Worm (Caenorhabditis elegans) whole organism, young adult: Measurements from ENCODE around the gene ldb-1.

Source experiments
- C06A6.2 ChIP-seq: fragments of 200-800 bp; sonication (Bioruptor generic); conservative IDR thresholded peaks from 2 replicates; pipeline ENCODE4 v1.3.6; 2022; ENCODE audit warnings: missing genetic modification characterization, missing compliant biosample characterization
- Y95B8A.8 ChIP-seq: fragments of 200-800 bp; sonication (Bioruptor generic); IDR thresholded peaks from 2 replicates; pipeline ENCODE4 v1.3.6; 2022; ENCODE audit warnings: missing genetic modification reagents, missing genetic modification characterization, missing compliant biosample characterization
- ZK185.1 ChIP-seq: sonication (generic microtip); optimal IDR thresholded peaks from 2 replicates; lab custom pipeline; 2016; ENCODE audit warnings: mild to moderate bottlenecking, missing genetic modification characterization, missing compliant biosample characterization; ENCODE audit not compliant: poor library complexity, severe bottlenecking
- atf-7 ChIP-seq: sonication (generic microtip); optimal IDR thresholded peaks from 2 replicates; lab custom pipeline; 2017; ENCODE audit warnings: mild to moderate bottlenecking, missing genetic modification characterization, missing compliant biosample characterization
- hlh-26 ChIP-seq: fragments of 200-800 bp; sonication (Bioruptor generic); conservative IDR thresholded peaks from 2 replicates; pipeline ENCODE4 v1.3.6; 2022; ENCODE audit warnings: missing genetic modification reagents, missing genetic modification characterization, missing compliant biosample characterization
- snpc-1.1 ChIP-seq: sonication (generic microtip); optimal IDR thresholded peaks from 2 replicates; lab custom pipeline; 2017; ENCODE audit warnings: missing genetic modification characterization, mild to moderate bottlenecking, missing compliant biosample characterization, antibody characterized with exemption, moderate library complexity, missing genotype, missing genetic modification reagents; ENCODE audit not compliant: insufficient read depth
- snpc-4 ChIP-seq, 5 experiments: fragments of 150-350 bp in 1 of 5; sonication (generic microtip) in 4 of 5; optimal IDR thresholded peaks; 2 replicates each; lab custom pipeline; 2014 to 2018; ENCODE audit warnings: missing genetic modification characterization in 5 of 5, missing biosample characterization in 3 of 5, antibody characterized with exemption in 2 of 5, mild to moderate bottlenecking in 2 of 5, missing compliant biosample characterization in 2 of 5, missing genotype in 2 of 5, moderate library complexity in 2 of 5, missing genetic modification reagents in 1 of 5

ce11 chrX:11016100-11016499, 12.6 kb upstream of the ldb-1 start, which contains the start of gene egl-15:
- TF ChIP-seq C06A6.2 (GFP tag; lab: Robert Waterston, UW) = no peak
- TF ChIP-seq ZK185.1 (tag; lab: Kevin White, UChicago) = no peak
- TF ChIP-seq snpc-1.1 (tag; lab: Kevin White, UChicago) = no peak
- no peak for TF ChIP-seq Y95B8A.8 (GFP tag; lab: Robert Waterston, UW)
- TF ChIP-seq atf-7 (tag; lab: Kevin White, UChicago) = no peak
- TF ChIP-seq hlh-26 (GFP tag; lab: Robert Waterston, UW) = no peak
- TF ChIP-seq snpc-4 (GFP tag; optimal IDR thresholded peaks at IDR 0.05; lab: Kevin White, UChicago) = no peak
- no peak for TF ChIP-seq snpc-4 (tag; optimal IDR thresholded peaks at IDR 0.05; lab: Kevin White, UChicago)
